Worm (Caenorhabditis elegans) whole organism, L2 larva: Measurements from ENCODE around the gene F19C6.5.

Source experiments
- lsy-2 ChIP-seq, 2 experiments: fragments of 150-350 bp in 1 of 2; sonication (generic microtip) in 1 of 2; optimal IDR thresholded peaks; 2 replicates each; lab custom pipeline; 2014 to 2017; ENCODE audit warnings: missing biosample characterization in 2 of 2, missing genetic modification characterization in 2 of 2
- nhr-25 ChIP-seq: fragments of 150-350 bp; sonication (generic microtip); optimal IDR thresholded peaks from 3 replicates; lab custom pipeline; 2014; ENCODE audit warnings: missing biosample characterization, missing genetic modification characterization

DNA sequence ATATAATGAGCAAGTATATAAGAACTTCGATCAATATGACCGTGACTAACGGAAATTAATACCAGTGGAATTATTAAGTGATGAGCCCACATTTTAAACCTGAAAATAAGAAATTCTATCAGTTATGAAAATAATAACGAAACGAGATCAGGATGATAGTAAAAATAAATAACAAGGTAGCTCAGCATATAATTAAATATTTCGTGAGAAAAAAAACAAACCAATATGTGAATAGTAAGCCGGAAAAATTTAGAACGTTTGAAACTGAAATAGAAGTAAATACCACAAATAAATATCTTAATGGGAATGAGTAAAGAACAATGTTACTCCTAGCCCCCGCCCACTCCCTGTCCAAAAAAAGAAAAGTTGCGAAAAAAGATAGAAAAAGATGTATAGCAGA lies 23.9 kb upstream of the F19C6.5 start, which contains the start of gene F19C6.3:
- no peak for TF ChIP-seq lsy-2 (tag; optimal IDR thresholded peaks at IDR 0.05; lab: Kevin White, UChicago)
- no peak for TF ChIP-seq nhr-25 (tag; lab: Kevin White, UChicago)
